Fruit fly (Drosophila melanogaster) whole organism, embryonic: ENCODE data around the gene RapGAP1.

Experiments used
- Asciz ChIP-seq: fragments of 200-800 bp; sonication (Bioruptor generic); optimal IDR thresholded peaks from 2 replicates; lab custom pipeline; 2017; ENCODE audit warnings: missing biosample characterization, mild to moderate bottlenecking, missing genetic modification characterization, missing genetic modification reagents
- Atf3 ChIP-seq: fragments of 200-800 bp; sonication (Bioruptor generic); optimal IDR thresholded peaks from 3 replicates; lab custom pipeline; 2016; ENCODE audit warnings: missing biosample characterization, missing genetic modification characterization
- CG10274 ChIP-seq: fragments of 200-800 bp; sonication (Bioruptor generic); optimal IDR thresholded peaks from 3 replicates; lab custom pipeline; 2017; ENCODE audit warnings: missing biosample characterization, mild to moderate bottlenecking, missing genetic modification characterization
- CG10366 ChIP-seq: fragments of 200-800 bp; sonication (Bioruptor generic); IDR thresholded peaks from 2 replicates; pipeline ENCODE4 v1.3.6; 2022; ENCODE audit warnings: missing biosample characterization, missing genetic modification characterization
- CG11093 ChIP-seq: fragments of 200-800 bp; sonication (Bioruptor generic); IDR thresholded peaks from 3 replicates; pipeline ENCODE4 v1.3.6; 2022; ENCODE audit warnings: missing biosample characterization, missing genetic modification characterization
- CG12744 ChIP-seq: fragments of 200-800 bp; sonication (Bioruptor generic); optimal IDR thresholded peaks from 2 replicates; lab custom pipeline; 2016; ENCODE audit warnings: missing biosample characterization, missing genetic modification characterization
- CG12942 ChIP-seq: fragments of 200-800 bp; sonication (Bioruptor generic); optimal IDR thresholded peaks from 3 replicates; lab custom pipeline; 2016; ENCODE audit warnings: missing biosample characterization, missing genetic modification characterization
- CG15011 ChIP-seq: fragments of 200-800 bp; sonication (Bioruptor generic); optimal IDR thresholded peaks from 3 replicates; lab custom pipeline; 2018; ENCODE audit warnings: missing biosample characterization, mild to moderate bottlenecking, missing genetic modification characterization
- CG15514 ChIP-seq: fragments of 200-800 bp; sonication (Bioruptor generic); optimal IDR thresholded peaks from 3 replicates; lab custom pipeline; 2017; ENCODE audit warnings: missing biosample characterization, missing genetic modification characterization, mild to moderate bottlenecking, moderate library complexity, missing genetic modification reagents
- CG15601 ChIP-seq: fragments of 200-800 bp; sonication (Bioruptor generic); optimal IDR thresholded peaks from 3 replicates; lab custom pipeline; 2019; ENCODE audit warnings: missing biosample characterization, mild to moderate bottlenecking, missing genetic modification characterization, moderate library complexity
- CG15696 ChIP-seq: fragments of 200-800 bp; sonication (Bioruptor generic); optimal IDR thresholded peaks from 2 replicates; lab custom pipeline; 2019; ENCODE audit warnings: missing biosample characterization, mild to moderate bottlenecking, missing genetic modification characterization, moderate library complexity
- CG1602 ChIP-seq: fragments of 200-800 bp; sonication (Bioruptor generic); optimal IDR thresholded peaks from 3 replicates; lab custom pipeline; 2016; ENCODE audit warnings: missing biosample characterization, missing genetic modification characterization
- CG2116 ChIP-seq: fragments of 200-800 bp; sonication (Bioruptor generic); optimal IDR thresholded peaks from 3 replicates; lab custom pipeline; 2018; ENCODE audit warnings: missing biosample characterization, mild to moderate bottlenecking, missing genetic modification characterization
- CG2712 ChIP-seq: fragments of 200-800 bp; optimal IDR thresholded peaks from 3 replicates; lab custom pipeline; 2019; ENCODE audit warnings: missing biosample characterization, mild to moderate bottlenecking, missing genetic modification characterization, moderate library complexity
- CG30020 ChIP-seq: fragments of 200-800 bp; optimal IDR thresholded peaks from 2 replicates; lab custom pipeline; 2019; ENCODE audit warnings: missing biosample characterization, mild to moderate bottlenecking, missing genetic modification characterization, moderate library complexity
- CG3726 ChIP-seq: fragments of 200-800 bp; sonication (Bioruptor generic); IDR thresholded peaks from 3 replicates; pipeline ENCODE4, ENCODE4 v1.3.6; 2022; ENCODE audit warnings: missing biosample characterization, missing genetic modification characterization
- CG43689 ChIP-seq: fragments of 200-800 bp; sonication (Bioruptor generic); IDR thresholded peaks from 2 replicates; pipeline ENCODE4 v1.3.6; 2022; ENCODE audit warnings: missing biosample characterization, missing genetic modification characterization
- CG5953 ChIP-seq: fragments of 200-800 bp; sonication (Bioruptor generic); IDR thresholded peaks from 2 replicates; pipeline ENCODE4 v1.3.6; 2022; ENCODE audit warnings: missing biosample characterization, missing genetic modification characterization
- CG6813 ChIP-seq: fragments of 200-800 bp; sonication (Bioruptor generic); optimal IDR thresholded peaks from 2 replicates; lab custom pipeline; 2017; ENCODE audit warnings: missing biosample characterization, missing genetic modification characterization, mild to moderate bottlenecking, moderate library complexity, missing genetic modification reagents
- CG7786 ChIP-seq: fragments of 200-800 bp; sonication (Bioruptor generic); optimal IDR thresholded peaks from 2 replicates; lab custom pipeline; 2016; ENCODE audit warnings: missing biosample characterization, missing genetic modification characterization
- D ChIP-seq, 2 experiments: fragments of 200-800 bp in 1 of 2; fragments of >200 bp in 1 of 2; sonication (Bioruptor generic) in 1 of 2; optimal IDR thresholded peaks; 2 replicates in 1 of 2; 3 replicates in 1 of 2; lab custom pipeline; 2017; ENCODE audit warnings: mild to moderate bottlenecking in 1 of 2, missing biosample characterization in 1 of 2, missing genetic modification characterization in 1 of 2, missing genetic modification reagents in 1 of 2
- D19A ChIP-seq: fragments of 200-800 bp; optimal IDR thresholded peaks from 3 replicates; lab custom pipeline; 2019; ENCODE audit warnings: missing biosample characterization, mild to moderate bottlenecking, missing genetic modification characterization, moderate library complexity
- E2f2 ChIP-seq: fragments of 200-800 bp; sonication (Bioruptor generic); IDR thresholded peaks from 2 replicates; pipeline ENCODE4 v1.3.6; 2022; ENCODE audit warnings: missing biosample characterization, missing genetic modification characterization
- Ets97D ChIP-seq: fragments of 200-800 bp; sonication (Bioruptor generic); optimal IDR thresholded peaks from 3 replicates; lab custom pipeline; 2016; ENCODE audit warnings: missing biosample characterization, missing genetic modification characterization
- HmgZ ChIP-seq: fragments of 200-800 bp; sonication (Bioruptor generic); optimal IDR thresholded peaks from 2 replicates; lab custom pipeline; 2018; ENCODE audit warnings: missing biosample characterization, mild to moderate bottlenecking, missing genetic modification characterization
- Hsf ChIP-seq: fragments of 200-800 bp; sonication (Bioruptor generic); optimal IDR thresholded peaks from 3 replicates; lab custom pipeline; 2016; ENCODE audit warnings: missing biosample characterization, missing genetic modification characterization
- Kr ChIP-seq: fragments of 200-800 bp; sonication (Bioruptor generic); optimal IDR thresholded peaks from 2 replicates; lab custom pipeline; 2017; ENCODE audit warnings: missing biosample characterization, mild to moderate bottlenecking, missing genetic modification characterization
- NfI ChIP-seq: fragments of 200-800 bp; sonication (Bioruptor generic); optimal IDR thresholded peaks from 3 replicates; lab custom pipeline; 2018; ENCODE audit warnings: missing biosample characterization, mild to moderate bottlenecking, missing genetic modification characterization, moderate library complexity
- Six4 ChIP-seq: fragments of 200-800 bp; sonication (Bioruptor generic); optimal IDR thresholded peaks from 2 replicates; lab custom pipeline; 2016; ENCODE audit warnings: missing biosample characterization, missing genetic modification characterization
- bcd ChIP-seq: fragments of 200-800 bp; sonication (Bioruptor generic); optimal IDR thresholded peaks from 2 replicates; lab custom pipeline; 2017; ENCODE audit warnings: missing biosample characterization, mild to moderate bottlenecking, missing genetic modification characterization
- croc ChIP-seq: fragments of 200-800 bp; sonication (Bioruptor generic); conservative IDR thresholded peaks from 3 replicates; pipeline ENCODE4 v1.3.6; 2022; ENCODE audit warnings: missing biosample characterization, missing genetic modification characterization
- dati ChIP-seq: fragments of 200-800 bp; sonication (Bioruptor generic); IDR thresholded peaks from 2 replicates; pipeline ENCODE4 v1.3.6; 2022; ENCODE audit warnings: missing biosample characterization, missing genetic modification characterization
- dm ChIP-seq: fragments of 200-800 bp; sonication (Bioruptor generic); optimal IDR thresholded peaks from 3 replicates; lab custom pipeline; 2016; ENCODE audit warnings: missing biosample characterization, missing genetic modification characterization
- exex ChIP-seq: fragments of 200-800 bp; sonication (Bioruptor generic); optimal IDR thresholded peaks from 4 replicates; lab custom pipeline; 2018; ENCODE audit warnings: missing biosample characterization, mild to moderate bottlenecking, missing genetic modification characterization, moderate library complexity
- eyg ChIP-seq: fragments of 200-800 bp; sonication (Bioruptor generic); optimal IDR thresholded peaks from 3 replicates; lab custom pipeline; 2016; ENCODE audit warnings: missing biosample characterization, missing genetic modification characterization
- gce ChIP-seq: fragments of 200-800 bp; sonication (Bioruptor generic); IDR thresholded peaks from 3 replicates; pipeline ENCODE4 v1.3.6; 2022; ENCODE audit warnings: missing biosample characterization, missing genetic modification characterization
- ham ChIP-seq: fragments of 200-800 bp; sonication (Bioruptor generic); IDR thresholded peaks from 2 replicates; pipeline ENCODE4 v1.3.6; 2022; ENCODE audit warnings: missing biosample characterization, missing genetic modification characterization
- insv ChIP-seq, 2 experiments: fragments of 200-800 bp; sonication (Bioruptor generic); optimal IDR thresholded peaks; 3 replicates each; lab custom pipeline; 2016 to 2018; ENCODE audit warnings: missing biosample characterization in 2 of 2, missing genetic modification characterization in 2 of 2
- inv ChIP-seq: fragments of 200-800 bp; sonication (Bioruptor generic); IDR thresholded peaks from 2 replicates; pipeline ENCODE4 v1.3.6; 2022; ENCODE audit warnings: missing biosample characterization, missing genetic modification characterization; ENCODE audit not compliant: partially characterized antibody
- mld ChIP-seq: fragments of 200-800 bp; sonication (Bioruptor generic); IDR thresholded peaks from 3 replicates; pipeline ENCODE4 v1.3.6; 2022; ENCODE audit warnings: missing biosample characterization, missing genetic modification characterization; ENCODE audit not compliant: partially characterized antibody
- odd ChIP-seq: fragments of 200-800 bp; sonication (Bioruptor generic); optimal IDR thresholded peaks from 2 replicates; lab custom pipeline; 2017; ENCODE audit warnings: missing biosample characterization, mild to moderate bottlenecking, missing genetic modification characterization
- p53 ChIP-seq: fragments of 200-800 bp; sonication (Bioruptor generic); optimal IDR thresholded peaks from 2 replicates; lab custom pipeline; 2016; ENCODE audit warnings: missing biosample characterization, missing genetic modification characterization
- pho ChIP-seq: fragments of 200-800 bp; sonication (Bioruptor generic); optimal IDR thresholded peaks from 2 replicates; lab custom pipeline; 2016; ENCODE audit warnings: missing biosample characterization, missing genetic modification characterization
- repo ChIP-seq: fragments of 200-800 bp; sonication (Bioruptor generic); optimal IDR thresholded peaks from 2 replicates; lab custom pipeline; 2016; ENCODE audit warnings: missing biosample characterization, missing genetic modification characterization
- so ChIP-seq: fragments of 200-800 bp; sonication (Bioruptor generic); IDR thresholded peaks from 3 replicates; pipeline ENCODE4 v1.3.6; 2022; ENCODE audit warnings: missing biosample characterization, missing genetic modification characterization
- tll ChIP-seq, 2 experiments: fragments of 200-800 bp in 1 of 2; fragments of >200 bp in 1 of 2; sonication (Bioruptor generic) in 1 of 2; optimal IDR thresholded peaks; 2 replicates each; lab custom pipeline; 2017 to 2019; ENCODE audit warnings: missing biosample characterization in 2 of 2, missing genetic modification characterization in 2 of 2, mild to moderate bottlenecking in 1 of 2, moderate library complexity in 1 of 2
- toy ChIP-seq: fragments of 200-800 bp; sonication (Bioruptor generic); IDR thresholded peaks from 2 replicates; pipeline ENCODE4 v1.3.6; 2022; ENCODE audit warnings: missing biosample characterization, missing genetic modification characterization
- zf30C ChIP-seq: fragments of 200-800 bp; sonication (Bioruptor generic); optimal IDR thresholded peaks from 3 replicates; lab custom pipeline; 2018; ENCODE audit warnings: missing biosample characterization, mild to moderate bottlenecking, missing genetic modification characterization
- zfh1 ChIP-seq: fragments of 200-800 bp; sonication (Bioruptor generic); IDR thresholded peaks from 3 replicates; pipeline ENCODE4 v1.3.6; 2022; ENCODE audit warnings: missing biosample characterization, missing genetic modification characterization

Gene RapGAP1

dm6 chr2L:7571667-7572502 is 6.9 kb downstream of the RapGAP1 start (continued):
- TF ChIP-seq croc (GFP tag; lab: Robert Waterston, UW) (no peak), CG15601 (tag; lab: Kevin White, UChicago) (no peak), CG2116 (GFP tag; lab: Kevin White, UChicago) (no peak), gce (GFP tag; lab: Robert Waterston, UW) (no peak), CG10274 (GFP tag; lab: Kevin White, UChicago) (no peak), CG11093 (GFP tag; lab: Robert Waterston, UW) (no peak), CG12942 (GFP tag; lab: Kevin White, UChicago) (no peak), pho (GFP tag; lab: Kevin White, UChicago) (no peak), eyg (GFP tag; lab: Kevin White, UChicago) (no peak), exex (tag; lab: Kevin White, UChicago) (peak; percentile 81), dati (GFP tag; lab: Robert Waterston, UW) (no peak), dm (GFP tag; lab: Kevin White, UChicago) (no peak), zfh1 (GFP tag; lab: Robert Waterston, UW) (no peak), CG12744 (GFP tag; lab: Kevin White, UChicago) (no peak), Atf3 (GFP tag; lab: Kevin White, UChicago) (no peak), CG15514 (peak; percentile 0), Six4 (GFP tag; lab: Kevin White, UChicago) (no peak), CG3726 (GFP tag; lab: Robert Waterston, UW) (no peak), mld (GFP tag; lab: Robert Waterston, UW) (no peak), E2f2 (no peak), inv (GFP tag; lab: Robert Waterston, UW) (no peak), odd (GFP tag; lab: Kevin White, UChicago) (peak; percentile 55), CG5953 (GFP tag; lab: Robert Waterston, UW) (no peak), HmgZ (tag; lab: Kevin White, UChicago) (no peak), D19A (no peak), p53 (GFP tag; lab: Kevin White, UChicago) (no peak), CG7786 (GFP tag; lab: Kevin White, UChicago) (no peak), zf30C (GFP tag; lab: Kevin White, UChicago) (no peak), CG15696 (tag; lab: Kevin White, UChicago) (no peak), CG10366 (GFP tag; lab: Robert Waterston, UW) (no peak), ham (GFP tag; lab: Robert Waterston, UW) (no peak), Hsf (no peak), CG1602 (GFP tag; lab: Kevin White, UChicago) (no peak), toy (no peak), CG6813 (GFP tag; lab: Kevin White, UChicago) (peak; percentile 42), NfI (GFP tag; lab: Kevin White, UChicago) (no peak), CG15011 (GFP tag; lab: Kevin White, UChicago) (no peak), so (GFP tag; lab: Robert Waterston, UW) (no peak), bcd (no peak), Asciz (GFP tag; lab: Kevin White, UChicago) (peak; percentile 26), D (optimal IDR thresholded peaks at IDR 0.05; lab: Kevin White, UChicago) (no peak), D (GFP tag; optimal IDR thresholded peaks at IDR 0.05; lab: Kevin White, UChicago) (no peak), CG43689 (GFP tag; lab: Robert Waterston, UW) (no peak), repo (GFP tag; lab: Kevin White, UChicago) (no peak), tll (GFP tag; optimal IDR thresholded peaks at IDR 0.05; lab: Kevin White, UChicago) (no peak), Ets97D (GFP tag; lab: Kevin White, UChicago) (no peak), insv (GFP tag; optimal IDR thresholded peaks at IDR 0.05; lab: Kevin White, UChicago) (no peak), Kr (GFP tag; lab: Kevin White, UChicago) (no peak), CG30020 (tag; lab: Kevin White, UChicago) (no peak), CG2712 (tag; lab: Kevin White, UChicago) (no peak)
